Fruit fly (Drosophila melanogaster) S2 (cell line): ENCODE results near the gene Nup107.

Experiments
- CG8478 ChIP-seq: fragments of >200 bp; optimal IDR thresholded peaks from 2 replicates; lab custom pipeline; 2018
- CTCF ChIP-seq, 2 experiments: fragments of >200 bp; optimal IDR thresholded peaks; 2 replicates each; lab custom pipeline; 2018

Nup107 gene

dm6 chr2L:10735923-10736322 is at the start of gene Nup107:
Nup107 (minus strand) TSS chr2L:10736071.
- TF ChIP-seq CG8478 (no peak), CTCF (optimal IDR thresholded peaks at IDR 0.05; lab: Kevin White, UChicago) (no peak)

dm6 chr2L:10781252-10781651 is 45.4 kb upstream of the Nup107 start:
- TF ChIP-seq CG8478 (no peak), CTCF (optimal IDR thresholded peaks at IDR 0.05; lab: Kevin White, UChicago) (no peak)

- TF ChIP-seq CG8478 (no peak), CTCF (optimal IDR thresholded peaks at IDR 0.05; lab: Kevin White, UChicago) (no peak)
Measured at dm6 chr2L:10774041-10774440, 38.2 kb upstream of the Nup107 start.

- TF ChIP-seq CTCF (optimal IDR thresholded peaks at IDR 0.05; lab: Kevin White, UChicago) (no peak), CG8478 (no peak)
Measured at dm6 chr2L:10770568-10770967, 34.7 kb upstream of the Nup107 start, which contains the start of gene CG17127. CG17127 (plus strand) TSS chr2L:10770868.

- TF ChIP-seq CTCF (optimal IDR thresholded peaks at IDR 0.05; lab: Kevin White, UChicago) (no peak), CG8478 (no peak)
Measured at dm6 chr2L:10769708-10770107, 33.8 kb upstream of the Nup107 start, which contains the start of gene CG6724. CG6724 (minus strand) TSS chr2L:10769952.

dm6 chr2L:10767597-10768188 is 31.8 kb upstream of the Nup107 start, which contains the start of gene Ubc2:
Ubc2 (minus strand) TSS chr2L:10768006.
- no peak for TF ChIP-seq CG8478
- TF ChIP-seq CTCF (optimal IDR thresholded peaks at IDR 0.05; lab: Kevin White, UChicago) = peak in 1 of 2 experiments; percentile 28

- TF ChIP-seq CG8478 (no peak), CTCF (optimal IDR thresholded peaks at IDR 0.05; lab: Kevin White, UChicago) (no peak)
Measured at dm6 chr2L:10760422-10761166, 24.7 kb upstream of the Nup107 start, which contains the start of gene CG6495. CG6495 (plus strand) TSS chr2L:10761116.

- no peak for TF ChIP-seq CG8478
- TF ChIP-seq CTCF (optimal IDR thresholded peaks at IDR 0.05; lab: Kevin White, UChicago) = no peak
Measured at dm6 chr2L:10759624-10760023, 23.8 kb upstream of the Nup107 start.

dm6 chr2L:10757038-10757685 is 21.3 kb upstream of the Nup107 start:
- TF ChIP-seq CTCF (optimal IDR thresholded peaks at IDR 0.05; lab: Kevin White, UChicago) (no peak), CG8478 (no peak)

- TF ChIP-seq CTCF (optimal IDR thresholded peaks at IDR 0.05; lab: Kevin White, UChicago) (no peak), CG8478 (no peak)
Measured at dm6 chr2L:10756049-10756448, 20.2 kb upstream of the Nup107 start, which contains the start of gene CG17124. CG17124 (minus strand) TSS chr2L:10756325.

dm6 chr2L:10754599-10754998 is 18.7 kb upstream of the Nup107 start:
- no peak for TF ChIP-seq CG8478
- TF ChIP-seq CTCF (optimal IDR thresholded peaks at IDR 0.05; lab: Kevin White, UChicago) = no peak

- TF ChIP-seq CG8478 = no peak
- no peak for TF ChIP-seq CTCF (optimal IDR thresholded peaks at IDR 0.05; lab: Kevin White, UChicago)
Measured at dm6 chr2L:10753618-10754017, 17.7 kb upstream of the Nup107 start.

- TF ChIP-seq CG8478 (no peak), CTCF (optimal IDR thresholded peaks at IDR 0.05; lab: Kevin White, UChicago) (no peak)
Measured at dm6 chr2L:10752668-10753067, 16.8 kb upstream of the Nup107 start.

- TF ChIP-seq CG8478 = no peak
- TF ChIP-seq CTCF (optimal IDR thresholded peaks at IDR 0.05; lab: Kevin White, UChicago) = no peak
Measured at dm6 chr2L:10751879-10752620, 16.2 kb upstream of the Nup107 start.
